Worm (Caenorhabditis elegans) whole organism, young adult: ENCODE data around the gene F58E2.2.
A peak's percentile ranks its signal among the peaks of the same experiment; 100 is the strongest.

Experiments used
- ama-1 ChIP-seq, 3 experiments: fragments of 150-350 bp in 1 of 3; sonication (generic microtip) in 2 of 3; optimal IDR thresholded peaks; 2 replicates each; lab custom pipeline; 2014 to 2018; ENCODE audit warnings: missing biosample characterization in 2 of 3, missing genetic modification characterization in 2 of 3, missing genetic modification reagents in 2 of 3
- ccch-3 ChIP-seq: fragments of 200-800 bp; sonication (Bioruptor generic); optimal IDR thresholded peaks from 2 replicates; lab custom pipeline; 2018; ENCODE audit warnings: mild to moderate bottlenecking, missing genetic modification characterization, missing compliant biosample characterization
- dpl-1 ChIP-seq: fragments of 150-350 bp; optimal IDR thresholded peaks from 2 replicates; lab custom pipeline; 2014; ENCODE audit warnings: missing biosample characterization, missing genetic modification reagents, missing genetic modification characterization
- him-1 ChIP-seq: sonication (generic microtip); optimal IDR thresholded peaks from 2 replicates; lab custom pipeline; 2016; ENCODE audit warnings: missing genotype, missing genetic modification reagents, missing genetic modification characterization, missing compliant biosample characterization
- nfya-1 ChIP-seq: sonication (generic microtip); optimal IDR thresholded peaks from 2 replicates; lab custom pipeline; 2017; ENCODE audit warnings: antibody characterized with exemption, missing compliant biosample characterization, missing genetic modification characterization, borderline replicate concordance; ENCODE audit not compliant: insufficient read depth
- pha-4 ChIP-seq: fragments of 150-350 bp; sonication (generic microtip); optimal IDR thresholded peaks from 2 replicates; lab custom pipeline; 2014; ENCODE audit warnings: missing biosample characterization, missing genetic modification reagents, missing genetic modification characterization
- rcor-1 ChIP-seq: fragments of 200-800 bp; sonication (Bioruptor generic); IDR thresholded peaks from 2 replicates; pipeline ENCODE4 v1.3.6; 2022; ENCODE audit warnings: missing genetic modification reagents, missing genetic modification characterization, missing compliant biosample characterization
- sea-2 ChIP-seq: fragments of 200-800 bp; sonication (Bioruptor generic); IDR thresholded peaks from 2 replicates; pipeline ENCODE4 v1.3.6; 2022; ENCODE audit warnings: missing genetic modification characterization, missing compliant biosample characterization
- snpc-4 ChIP-seq, 5 experiments: fragments of 150-350 bp in 1 of 5; sonication (generic microtip) in 4 of 5; optimal IDR thresholded peaks; 2 replicates each; lab custom pipeline; 2014 to 2018; ENCODE audit warnings: missing genetic modification characterization in 5 of 5, missing biosample characterization in 3 of 5, antibody characterized with exemption in 2 of 5, mild to moderate bottlenecking in 2 of 5, missing compliant biosample characterization in 2 of 5, missing genotype in 2 of 5, moderate library complexity in 2 of 5, missing genetic modification reagents in 1 of 5
- unc-130 ChIP-seq: sonication (generic microtip); optimal IDR thresholded peaks from 2 replicates; lab custom pipeline; 2016; ENCODE audit warnings: missing genetic modification reagents, missing genetic modification characterization, missing compliant biosample characterization
- unc-62 ChIP-seq: fragments of 150-350 bp; optimal IDR thresholded peaks from 2 replicates; lab custom pipeline; 2014; ENCODE audit warnings: missing biosample characterization, missing genetic modification reagents, missing genetic modification characterization
- ztf-6 ChIP-seq: fragments of 200-800 bp; sonication (Bioruptor generic); IDR thresholded peaks from 2 replicates; pipeline ENCODE4 v1.3.6; 2022; ENCODE audit warnings: missing genetic modification reagents, missing genetic modification characterization, missing compliant biosample characterization

ce11 chrIV:3505940-3506339, 36.1 kb downstream of the F58E2.2 start:
- no peak for TF ChIP-seq unc-62
- TF ChIP-seq ama-1 (optimal IDR thresholded peaks at IDR 0.05; lab: Kevin White, UChicago) = no peak
- no peak for TF ChIP-seq ama-1 (GFP tag; optimal IDR thresholded peaks at IDR 0.05; lab: Kevin White, UChicago)
- TF ChIP-seq rcor-1 (GFP tag; lab: Robert Waterston, UW) = 0 out of 2 replicates have a peak, but pooled peaks have one; percentile 6
- TF ChIP-seq ccch-3 (GFP tag; lab: Kevin White, UChicago) = no peak
- TF ChIP-seq unc-130 = no peak
- no peak for TF ChIP-seq pha-4
- TF ChIP-seq snpc-4 (GFP tag; optimal IDR thresholded peaks at IDR 0.05; lab: Kevin White, UChicago) = peak; percentile 26
- no peak for TF ChIP-seq snpc-4 (tag; optimal IDR thresholded peaks at IDR 0.05; lab: Kevin White, UChicago)
- no peak for TF ChIP-seq nfya-1 (tag; lab: Kevin White, UChicago)
- TF ChIP-seq him-1 (tag; lab: Kevin White, UChicago) = no peak
- no peak for TF ChIP-seq ztf-6
- no peak for TF ChIP-seq sea-2 (GFP tag; lab: Robert Waterston, UW)
- TF ChIP-seq dpl-1 = no peak
